Fruit fly (Drosophila melanogaster) whole organism, pupa: Measurements from ENCODE around the gene TTLL1B.

ENCODE experiments used
- CG10348 ChIP-seq: fragments of 200-800 bp; sonication (Bioruptor generic); IDR thresholded peaks from 2 replicates; pipeline ENCODE4 v1.3.6; 2022; ENCODE audit warnings: missing biosample characterization, missing genetic modification characterization
- CG12605 ChIP-seq: fragments of 200-800 bp; sonication (Bioruptor generic); IDR thresholded peaks from 2 replicates; pipeline ENCODE4 v1.3.6; 2022; ENCODE audit warnings: missing biosample characterization, missing genetic modification characterization
- CG13204 ChIP-seq: fragments of 200-800 bp; sonication (Bioruptor generic); optimal IDR thresholded peaks from 2 replicates; lab custom pipeline; 2018; ENCODE audit warnings: missing biosample characterization, mild to moderate bottlenecking, missing genetic modification characterization, moderate library complexity
- CG14655 ChIP-seq: fragments of 200-800 bp; sonication (Bioruptor generic); optimal IDR thresholded peaks from 3 replicates; lab custom pipeline; 2017; ENCODE audit warnings: mild to moderate bottlenecking, missing biosample characterization, missing genetic modification reagents, missing genetic modification characterization
- CG15710 ChIP-seq: fragments of 200-800 bp; sonication (Bioruptor generic); optimal IDR thresholded peaks from 2 replicates; lab custom pipeline; 2018; ENCODE audit warnings: missing biosample characterization, mild to moderate bottlenecking, missing genetic modification characterization, moderate library complexity
- CG17806 ChIP-seq: fragments of 200-800 bp; sonication (Bioruptor generic); optimal IDR thresholded peaks from 2 replicates; lab custom pipeline; 2018; ENCODE audit warnings: missing biosample characterization, mild to moderate bottlenecking, missing genetic modification characterization, moderate library complexity
- CG32121 ChIP-seq: fragments of 200-800 bp; sonication (Bioruptor generic); IDR thresholded peaks from 2 replicates; pipeline ENCODE4 v1.3.6; 2022; ENCODE audit warnings: missing biosample characterization, missing genetic modification characterization
- CG34367 ChIP-seq: fragments of 200-800 bp; sonication (Bioruptor generic); optimal IDR thresholded peaks from 2 replicates; lab custom pipeline; 2018; ENCODE audit warnings: missing biosample characterization, mild to moderate bottlenecking, missing genetic modification characterization
- CG4496 ChIP-seq: fragments of 200-800 bp; sonication (Bioruptor generic); IDR thresholded peaks from 3 replicates; pipeline ENCODE4 v1.3.6; 2022; ENCODE audit warnings: missing biosample characterization, missing genetic modification characterization
- CG8159 ChIP-seq: fragments of 200-800 bp; sonication (Bioruptor generic); optimal IDR thresholded peaks from 3 replicates; lab custom pipeline; 2018; ENCODE audit warnings: missing biosample characterization, mild to moderate bottlenecking, missing genetic modification characterization, moderate library complexity
- CG8301 ChIP-seq: fragments of 200-800 bp; sonication (Bioruptor generic); optimal IDR thresholded peaks from 2 replicates; lab custom pipeline; 2018; ENCODE audit warnings: missing biosample characterization, mild to moderate bottlenecking, missing genetic modification characterization
- CG9948 ChIP-seq: fragments of 200-800 bp; sonication (Bioruptor generic); optimal IDR thresholded peaks from 2 replicates; lab custom pipeline; 2018; ENCODE audit warnings: missing biosample characterization, mild to moderate bottlenecking, missing genetic modification characterization, moderate library complexity
- D1 ChIP-seq: fragments of 200-800 bp; sonication (Bioruptor generic); optimal IDR thresholded peaks from 2 replicates; lab custom pipeline; 2018; ENCODE audit warnings: missing biosample characterization, mild to moderate bottlenecking, missing genetic modification characterization, moderate library complexity
- EcR ChIP-seq: fragments of 200-800 bp; sonication (Bioruptor generic); optimal IDR thresholded peaks from 3 replicates; lab custom pipeline; 2019; ENCODE audit warnings: missing biosample characterization, missing genetic modification characterization, mild to moderate bottlenecking, moderate library complexity, missing genetic modification reagents
- Ets98B ChIP-seq: fragments of 200-800 bp; sonication (Bioruptor generic); IDR thresholded peaks from 2 replicates; pipeline ENCODE4 v1.3.6; 2022; ENCODE audit warnings: missing biosample characterization, missing genetic modification characterization
- Pif1A ChIP-seq: fragments of 200-800 bp; sonication (Bioruptor generic); optimal IDR thresholded peaks from 3 replicates; lab custom pipeline; 2016; ENCODE audit warnings: missing biosample characterization, missing genetic modification characterization
- Pif1B ChIP-seq: fragments of 200-800 bp; sonication (Bioruptor generic); optimal IDR thresholded peaks from 3 replicates; lab custom pipeline; 2016; ENCODE audit warnings: missing biosample characterization, missing genetic modification characterization
- Snoo ChIP-seq: fragments of 200-800 bp; sonication (Bioruptor generic); optimal IDR thresholded peaks from 3 replicates; lab custom pipeline; 2017; ENCODE audit warnings: missing biosample characterization, mild to moderate bottlenecking, missing genetic modification characterization, inconsistent platforms
- fd96Ca ChIP-seq: fragments of 200-800 bp; sonication (Bioruptor generic); IDR thresholded peaks from 3 replicates; pipeline ENCODE4 v1.3.6; 2022; ENCODE audit warnings: missing biosample characterization, missing genetic modification characterization
- gl ChIP-seq: fragments of 200-800 bp; sonication (Bioruptor generic); optimal IDR thresholded peaks from 2 replicates; lab custom pipeline; 2018; ENCODE audit warnings: missing biosample characterization, mild to moderate bottlenecking, missing genetic modification characterization
- rn ChIP-seq: fragments of 200-800 bp; sonication (Bioruptor generic); IDR thresholded peaks from 2 replicates; pipeline ENCODE4 v1.3.6; 2022; ENCODE audit warnings: missing biosample characterization, missing genetic modification characterization

The TTLL1B gene

dm6 chr3L:4647976-4648375 lies at the start of gene TTLL1B:
TSS of gene TTLL1B (plus strand) at chr3L:4648276.
- TF ChIP-seq CG13204 (GFP tag; lab: Kevin White, UChicago) (no peak), EcR (no peak), CG8301 (tag; lab: Kevin White, UChicago) (no peak), CG9948 (no peak), CG15710 (tag; lab: Kevin White, UChicago) (no peak), CG4496 (no peak), CG32121 (GFP tag; lab: Robert Waterston, UW) (no peak), Snoo (no peak), gl (tag; lab: Kevin White, UChicago) (no peak), CG8159 (no peak), CG10348 (GFP tag; lab: Robert Waterston, UW) (no peak), CG17806 (tag; lab: Kevin White, UChicago) (no peak), CG34367 (no peak), CG14655 (GFP tag; lab: Kevin White, UChicago) (no peak), fd96Ca (no peak), Ets98B (GFP tag; lab: Robert Waterston, UW) (no peak), rn (GFP tag; lab: Robert Waterston, UW) (no peak), CG12605 (GFP tag; lab: Robert Waterston, UW) (no peak), Pif1A (GFP tag; lab: Kevin White, UChicago) (no peak), Pif1B (GFP tag; lab: Kevin White, UChicago) (no peak)

- TF ChIP-seq CG10348 (GFP tag; lab: Robert Waterston, UW) (no peak), CG14655 (GFP tag; lab: Kevin White, UChicago) (no peak), Ets98B (GFP tag; lab: Robert Waterston, UW) (no peak), CG9948 (no peak), CG13204 (GFP tag; lab: Kevin White, UChicago) (no peak), EcR (no peak), D1 (tag; lab: Kevin White, UChicago) (no peak), CG17806 (tag; lab: Kevin White, UChicago) (no peak), CG32121 (GFP tag; lab: Robert Waterston, UW) (no peak), CG15710 (tag; lab: Kevin White, UChicago) (no peak), Pif1A (GFP tag; lab: Kevin White, UChicago) (no peak), CG8301 (tag; lab: Kevin White, UChicago) (no peak), rn (GFP tag; lab: Robert Waterston, UW) (no peak), Pif1B (GFP tag; lab: Kevin White, UChicago) (no peak), CG12605 (GFP tag; lab: Robert Waterston, UW) (no peak), Snoo (no peak)
Measured at dm6 chr3L:4599747-4600146, 48.3 kb upstream of the TTLL1B start.

dm6 chr3L:4602333-4602732 lies 45.7 kb upstream of the TTLL1B start:
- TF ChIP-seq Pif1B (GFP tag; lab: Kevin White, UChicago) (no peak), EcR (peak; percentile 52), D1 (tag; lab: Kevin White, UChicago) (no peak)

dm6 chr3L:4603439-4603838 lies 44.6 kb upstream of the TTLL1B start:
- no peak for TF ChIP-seq CG8301 (tag; lab: Kevin White, UChicago)
- TF ChIP-seq CG32121 (GFP tag; lab: Robert Waterston, UW) = no peak
- no peak for TF ChIP-seq CG17806 (tag; lab: Kevin White, UChicago)
- no peak for TF ChIP-seq gl (tag; lab: Kevin White, UChicago)
- TF ChIP-seq rn (GFP tag; lab: Robert Waterston, UW) = no peak
- TF ChIP-seq D1 (tag; lab: Kevin White, UChicago) = no peak
- 0 out of 2 replicates have a peak, but pooled peaks have one; percentile 38 for TF ChIP-seq CG12605 (GFP tag; lab: Robert Waterston, UW)
- no peak for TF ChIP-seq Pif1A (GFP tag; lab: Kevin White, UChicago)
- no peak for TF ChIP-seq Snoo
- no peak for TF ChIP-seq CG13204 (GFP tag; lab: Kevin White, UChicago)
- no peak for TF ChIP-seq Ets98B (GFP tag; lab: Robert Waterston, UW)
- TF ChIP-seq CG15710 (tag; lab: Kevin White, UChicago) = peak; percentile 56
- peak; percentile 58 for TF ChIP-seq CG8159
- no peak for TF ChIP-seq CG4496
- TF ChIP-seq CG34367 = peak; percentile 22
- TF ChIP-seq CG14655 (GFP tag; lab: Kevin White, UChicago) = peak; percentile 22
- no peak for TF ChIP-seq CG10348 (GFP tag; lab: Robert Waterston, UW)
- no peak for TF ChIP-seq fd96Ca
- TF ChIP-seq Pif1B (GFP tag; lab: Kevin White, UChicago) = no peak
- TF ChIP-seq EcR = peak; percentile 83
- no peak for TF ChIP-seq CG9948

dm6 chr3L:4606739-4607428 lies 41.2 kb upstream of the TTLL1B start:
- TF ChIP-seq Pif1B (GFP tag; lab: Kevin White, UChicago) = no peak
- TF ChIP-seq CG9948 = no peak
- TF ChIP-seq CG8301 (tag; lab: Kevin White, UChicago) = no peak
- no peak for TF ChIP-seq D1 (tag; lab: Kevin White, UChicago)
- TF ChIP-seq Snoo = no peak
- TF ChIP-seq CG15710 (tag; lab: Kevin White, UChicago) = no peak
- TF ChIP-seq CG32121 (GFP tag; lab: Robert Waterston, UW) = no peak
- no peak for TF ChIP-seq Pif1A (GFP tag; lab: Kevin White, UChicago)
- TF ChIP-seq gl (tag; lab: Kevin White, UChicago) = no peak
- TF ChIP-seq CG12605 (GFP tag; lab: Robert Waterston, UW) = no peak
- TF ChIP-seq CG4496 = no peak
- TF ChIP-seq fd96Ca = no peak
- TF ChIP-seq CG8159 = no peak
- TF ChIP-seq CG17806 (tag; lab: Kevin White, UChicago) = no peak
- TF ChIP-seq CG14655 (GFP tag; lab: Kevin White, UChicago) = no peak
- TF ChIP-seq rn (GFP tag; lab: Robert Waterston, UW) = no peak
